Fruit fly (Drosophila melanogaster) whole organism: Measurements from ENCODE around the gene CG32447.

ENCODE experiments used
- CG8478 ChIP-seq: fragments of >200 bp; optimal IDR thresholded peaks from 2 replicates; lab custom pipeline; 2018; ENCODE audit warnings: inconsistent platforms
- Dll ChIP-seq: fragments of >200 bp; optimal IDR thresholded peaks from 2 replicates; lab custom pipeline; 2017
- EcR ChIP-seq, 2 experiments: fragments of >200 bp; optimal IDR thresholded peaks; 2 replicates each; lab custom pipeline; 2017; ENCODE audit warnings: missing biosample characterization in 2 of 2, missing genetic modification characterization in 2 of 2, missing genetic modification reagents in 2 of 2
- pan ChIP-seq: fragments of >200 bp; optimal IDR thresholded peaks from 2 replicates; lab custom pipeline; 2017
- psq ChIP-seq: fragments of >200 bp; optimal IDR thresholded peaks from 2 replicates; lab custom pipeline; 2017
- usp ChIP-seq: fragments of >200 bp; optimal IDR thresholded peaks from 2 replicates; lab custom pipeline; 2017; ENCODE audit warnings: missing biosample characterization, missing genetic modification characterization, mixed read lengths

dm6 chr3L:21688607-21689129, 17.5 kb downstream of the CG32447 start:
- no peak for TF ChIP-seq psq
- TF ChIP-seq usp, result no peak
- no peak for TF ChIP-seq pan (lab: Kevin White, UChicago)
- TF ChIP-seq CG8478, result no peak
- no peak for TF ChIP-seq Dll (lab: Kevin White, UChicago)
- TF ChIP-seq EcR (GFP tag; optimal IDR thresholded peaks at IDR 0.05; lab: Kevin White, UChicago), result no peak
